Worm (Caenorhabditis elegans) whole organism, L4 larva: ENCODE data around the gene str-221.

ENCODE experiments used
- F37D6.2 ChIP-seq: sonication (generic microtip); optimal IDR thresholded peaks from 2 replicates; lab custom pipeline; 2016; ENCODE audit warnings: mild to moderate bottlenecking, missing genetic modification characterization, missing compliant biosample characterization
- F44E2.7 ChIP-seq: fragments of 200-800 bp; sonication (Bioruptor generic); IDR thresholded peaks from 2 replicates; pipeline ENCODE4 v2.1.2; 2022; ENCODE audit warnings: missing genetic modification characterization, missing compliant biosample characterization
- T26A8.4 ChIP-seq: fragments of 200-800 bp; sonication (Bioruptor generic); IDR thresholded peaks from 2 replicates; pipeline ENCODE4 v1.3.6; 2022; ENCODE audit warnings: missing genetic modification characterization, missing compliant biosample characterization
- ZK337.2 ChIP-seq: fragments of 200-800 bp; sonication (Bioruptor generic); IDR thresholded peaks from 2 replicates; pipeline ENCODE4 v1.3.6; 2022; ENCODE audit warnings: missing genetic modification reagents, missing genetic modification characterization, missing compliant biosample characterization
- ama-1 ChIP-seq: fragments of 150-350 bp; optimal IDR thresholded peaks from 2 replicates; lab custom pipeline; 2014; ENCODE audit warnings: inconsistent platforms, mixed read lengths
- ceh-28 ChIP-seq: fragments of 150-350 bp; optimal IDR thresholded peaks from 2 replicates; lab custom pipeline; 2014; ENCODE audit warnings: missing biosample characterization, missing genetic modification reagents, missing genetic modification characterization
- daf-19 ChIP-seq: fragments of 200-800 bp; sonication (Bioruptor generic); conservative IDR thresholded peaks from 2 replicates; pipeline ENCODE4 v1.3.6; 2022; ENCODE audit warnings: missing genetic modification characterization, missing compliant biosample characterization
- daf-8 ChIP-seq: fragments of 200-800 bp; sonication (Bioruptor generic); IDR thresholded peaks from 2 replicates; pipeline ENCODE4 v1.3.6; 2022; ENCODE audit warnings: missing genetic modification characterization, missing compliant biosample characterization
- egl-27 ChIP-seq: sonication (generic microtip); optimal IDR thresholded peaks from 3 replicates; lab custom pipeline; 2017; ENCODE audit warnings: missing biosample characterization, missing genetic modification reagents, missing genetic modification characterization
- fkh-10 ChIP-seq: fragments of 150-350 bp; optimal IDR thresholded peaks from 2 replicates; lab custom pipeline; 2014; ENCODE audit warnings: missing biosample characterization, missing genetic modification reagents, missing genetic modification characterization
- hif-1 ChIP-seq, 2 experiments: sonication (generic microtip); optimal IDR thresholded peaks; 2 replicates each; lab custom pipeline; 2016 to 2017; ENCODE audit warnings: missing compliant biosample characterization in 2 of 2, missing genetic modification characterization in 2 of 2, missing genetic modification reagents in 2 of 2, missing genotype in 2 of 2, mild to moderate bottlenecking in 1 of 2
- lim-7 ChIP-seq: fragments of 200-800 bp; sonication (Bioruptor generic); IDR thresholded peaks from 2 replicates; pipeline ENCODE4 v1.3.6; 2022; ENCODE audit warnings: missing genetic modification characterization, missing compliant biosample characterization
- lin-1 ChIP-seq: fragments of 200-800 bp; sonication (Bioruptor generic); IDR thresholded peaks from 2 replicates; pipeline ENCODE4 v1.3.6; 2022; ENCODE audit warnings: missing genetic modification reagents, missing genetic modification characterization, missing compliant biosample characterization
- lin-15B ChIP-seq: fragments of 150-350 bp; sonication (generic microtip); optimal IDR thresholded peaks from 3 replicates; lab custom pipeline; 2014; ENCODE audit warnings: missing biosample characterization, missing genetic modification characterization
- lin-38 ChIP-seq: fragments of 200-800 bp; sonication (Bioruptor generic); IDR thresholded peaks from 2 replicates; pipeline ENCODE4 v1.3.6; 2022; ENCODE audit warnings: missing genetic modification reagents, missing genetic modification characterization, missing compliant biosample characterization
- mdt-29 ChIP-seq: fragments of 200-800 bp; sonication (Bioruptor generic); IDR thresholded peaks from 2 replicates; pipeline ENCODE4 v1.3.6; 2022; ENCODE audit warnings: missing genetic modification reagents, missing genetic modification characterization, missing compliant biosample characterization
- mep-1 ChIP-seq: fragments of 150-350 bp; sonication (generic microtip); optimal IDR thresholded peaks from 3 replicates; lab custom pipeline; 2014; ENCODE audit warnings: missing biosample characterization, missing genetic modification characterization
- nhr-10 ChIP-seq: fragments of 150-350 bp; optimal IDR thresholded peaks from 2 replicates; lab custom pipeline; 2014; ENCODE audit warnings: missing biosample characterization, missing genetic modification characterization
- nhr-102 ChIP-seq: sonication (generic microtip); optimal IDR thresholded peaks from 2 replicates; lab custom pipeline; 2016; ENCODE audit warnings: mild to moderate bottlenecking, missing genetic modification characterization, moderate library complexity, missing compliant biosample characterization
- nhr-25 ChIP-seq: sonication (generic microtip); optimal IDR thresholded peaks from 2 replicates; lab custom pipeline; 2017; ENCODE audit warnings: missing genetic modification characterization, mild to moderate bottlenecking, missing compliant biosample characterization, antibody characterized with exemption, moderate library complexity, borderline replicate concordance; ENCODE audit not compliant: insufficient read depth
- nhr-42 ChIP-seq: fragments of 200-800 bp; sonication (Bioruptor generic); IDR thresholded peaks from 2 replicates; pipeline ENCODE4 v1.3.6; 2022; ENCODE audit warnings: missing genetic modification characterization, missing compliant biosample characterization
- nhr-48 ChIP-seq: sonication (generic microtip); optimal IDR thresholded peaks from 2 replicates; lab custom pipeline; 2016; ENCODE audit warnings: mild to moderate bottlenecking, missing genetic modification characterization, missing compliant biosample characterization
- nhr-76 ChIP-seq: fragments of 150-350 bp; optimal IDR thresholded peaks from 2 replicates; lab custom pipeline; 2014; ENCODE audit warnings: missing biosample characterization, missing genetic modification characterization
- rbr-2 ChIP-seq: sonication (generic microtip); optimal IDR thresholded peaks from 2 replicates; lab custom pipeline; 2016; ENCODE audit warnings: missing genotype, missing genetic modification characterization, missing compliant biosample characterization
- set-16 ChIP-seq: fragments of 200-800 bp; sonication (Bioruptor generic); IDR thresholded peaks from 2 replicates; pipeline ENCODE4 v1.3.6; 2022; ENCODE audit warnings: missing genetic modification reagents, missing genetic modification characterization, missing compliant biosample characterization
- tag-97 ChIP-seq: fragments of 200-800 bp; sonication (Bioruptor generic); IDR thresholded peaks from 2 replicates; pipeline ENCODE4 v1.3.6; 2022; ENCODE audit warnings: missing genetic modification characterization, missing compliant biosample characterization
- tra-1 ChIP-seq: fragments of 200-800 bp; sonication (Bioruptor generic); IDR thresholded peaks from 2 replicates; pipeline ENCODE4 v1.3.6; 2022; ENCODE audit warnings: missing genetic modification reagents, missing genetic modification characterization, missing compliant biosample characterization
- vab-7 ChIP-seq: fragments of 200-800 bp; sonication (Bioruptor generic); IDR thresholded peaks from 2 replicates; pipeline ENCODE4 v1.3.6; 2022; ENCODE audit warnings: missing genetic modification reagents, missing genetic modification characterization, missing compliant biosample characterization
- ztf-11 ChIP-seq: fragments of 150-350 bp; optimal IDR thresholded peaks from 2 replicates; lab custom pipeline; 2014; ENCODE audit warnings: missing biosample characterization, missing genetic modification characterization

The str-221 gene

DNA sequence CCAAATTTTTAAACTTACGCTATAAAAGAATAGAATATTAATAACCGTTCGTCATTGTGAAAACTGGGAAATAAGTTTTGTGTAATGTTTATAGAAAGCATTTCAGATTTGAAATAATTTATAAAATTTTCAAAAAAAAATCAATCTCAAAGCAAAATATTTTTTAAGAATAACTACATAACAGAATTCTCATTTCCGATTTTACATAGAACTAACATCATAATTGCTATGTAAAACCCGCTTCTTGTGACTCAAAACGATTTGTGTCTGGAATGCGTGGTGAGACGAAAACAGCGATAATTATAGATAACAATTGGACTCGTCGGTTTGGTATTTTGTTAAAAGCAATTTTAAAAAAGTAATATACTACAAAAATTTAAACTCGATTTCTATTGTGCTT, 40.7 kb downstream of the str-221 start, which contains the start of gene srw-91:
Gene srw-91, minus strand, starts transcription at position 101 of the 400 bp plus-strand sequence.
- no peak for TF ChIP-seq ama-1 (lab: Kevin White, UChicago)
- TF ChIP-seq tag-97 (GFP tag; lab: Robert Waterston, UW): no peak
- TF ChIP-seq nhr-25: no peak
- TF ChIP-seq T26A8.4 (GFP tag; lab: Robert Waterston, UW): no peak
- TF ChIP-seq nhr-10: no peak
- TF ChIP-seq hif-1 (tag; optimal IDR thresholded peaks at IDR 0.05; lab: Kevin White, UChicago): no peak
- TF ChIP-seq F44E2.7 (GFP tag; lab: Robert Waterston, UW): no peak
- no peak for TF ChIP-seq nhr-42 (GFP tag; lab: Robert Waterston, UW)
- TF ChIP-seq ztf-11 (tag; lab: Kevin White, UChicago): no peak
- no peak for TF ChIP-seq set-16
- no peak for TF ChIP-seq lin-38 (GFP tag; lab: Robert Waterston, UW)

- no peak for TF ChIP-seq egl-27
- TF ChIP-seq mep-1 (tag; lab: Kevin White, UChicago): no peak
- no peak for TF ChIP-seq ZK337.2 (GFP tag; lab: Robert Waterston, UW)
- TF ChIP-seq lin-15B (tag; lab: Kevin White, UChicago): no peak
- TF ChIP-seq vab-7: no peak
- no peak for TF ChIP-seq nhr-10
- no peak for TF ChIP-seq daf-19 (GFP tag; lab: Robert Waterston, UW)
- no peak for TF ChIP-seq lin-1 (GFP tag; lab: Robert Waterston, UW)
- TF ChIP-seq lim-7: no peak
- no peak for TF ChIP-seq daf-8
- TF ChIP-seq nhr-102 (tag; lab: Kevin White, UChicago): no peak
- TF ChIP-seq tra-1: no peak
- TF ChIP-seq F37D6.2 (tag; lab: Kevin White, UChicago): no peak
- no peak for TF ChIP-seq nhr-48 (tag; lab: Kevin White, UChicago)
- no peak for TF ChIP-seq mdt-29
- no peak for TF ChIP-seq rbr-2
- no peak for TF ChIP-seq fkh-10 (GFP tag; lab: Kevin White, UChicago)
Measured at ce11 chrV:1682279-1682678, 42.2 kb downstream of the str-221 start, which contains the start of gene srh-3. Gene srh-3 (plus strand): TSS chrV:1682579.

- TF ChIP-seq nhr-76 (tag; lab: Kevin White, UChicago): no peak
- no peak for TF ChIP-seq ceh-28 (tag; lab: Kevin White, UChicago)
Measured at ce11 chrV:1685328-1685727, 45.2 kb downstream of the str-221 start, which contains the start of gene srh-5. Gene srh-5 (plus strand): TSS chrV:1685628.
